Fruit fly (Drosophila melanogaster) whole organism, wandering third instar larva: Measurements from ENCODE around the gene CG7914.

Experiments used
- Dif ChIP-seq: fragments of 200-275, 200-300 bp; sonication (Bioruptor generic); optimal IDR thresholded peaks from 2 replicates; lab custom pipeline; 2018; ENCODE audit warnings: missing biosample characterization, missing genetic modification characterization; ENCODE audit not compliant: partially characterized antibody
- Hr78 ChIP-seq: fragments of >200 bp; optimal IDR thresholded peaks from 2 replicates; lab custom pipeline; 2017; ENCODE audit warnings: missing biosample characterization, missing genetic modification characterization
- Myc ChIP-seq: fragments of >200 bp; optimal IDR thresholded peaks from 2 replicates; lab custom pipeline; 2017
- N ChIP-seq: fragments of >200 bp; optimal IDR thresholded peaks from 2 replicates; lab custom pipeline; 2018; ENCODE audit warnings: missing biosample characterization, missing external identifiers, missing genetic modification characterization
- OdsH ChIP-seq: fragments of 200-800 bp; sonication (Bioruptor generic); optimal IDR thresholded peaks from 2 replicates; lab custom pipeline; 2016; ENCODE audit warnings: missing biosample characterization, mild to moderate bottlenecking, missing genetic modification characterization
- br ChIP-seq: fragments of 200-800 bp; sonication (Bioruptor generic); optimal IDR thresholded peaks from 2 replicates; lab custom pipeline; 2016; ENCODE audit warnings: missing biosample characterization, missing genetic modification characterization
- h ChIP-seq: fragments of 200-800 bp; sonication (Bioruptor generic); optimal IDR thresholded peaks from 3 replicates; lab custom pipeline; 2016; ENCODE audit warnings: missing biosample characterization, mild to moderate bottlenecking, missing genetic modification characterization
- jim ChIP-seq: fragments of 175-275, 200-325 bp; sonication (Bioruptor generic); optimal IDR thresholded peaks from 2 replicates; lab custom pipeline; 2016; ENCODE audit warnings: missing biosample characterization, mild to moderate bottlenecking, missing genetic modification characterization
- tai ChIP-seq: sonication (Bioruptor generic); optimal IDR thresholded peaks from 2 replicates; lab custom pipeline; 2016; ENCODE audit warnings: missing biosample characterization, missing genetic modification characterization
- usp ChIP-seq: fragments of >200 bp; optimal IDR thresholded peaks from 2 replicates; lab custom pipeline; 2017; ENCODE audit warnings: missing biosample characterization, missing genetic modification characterization

DNA sequence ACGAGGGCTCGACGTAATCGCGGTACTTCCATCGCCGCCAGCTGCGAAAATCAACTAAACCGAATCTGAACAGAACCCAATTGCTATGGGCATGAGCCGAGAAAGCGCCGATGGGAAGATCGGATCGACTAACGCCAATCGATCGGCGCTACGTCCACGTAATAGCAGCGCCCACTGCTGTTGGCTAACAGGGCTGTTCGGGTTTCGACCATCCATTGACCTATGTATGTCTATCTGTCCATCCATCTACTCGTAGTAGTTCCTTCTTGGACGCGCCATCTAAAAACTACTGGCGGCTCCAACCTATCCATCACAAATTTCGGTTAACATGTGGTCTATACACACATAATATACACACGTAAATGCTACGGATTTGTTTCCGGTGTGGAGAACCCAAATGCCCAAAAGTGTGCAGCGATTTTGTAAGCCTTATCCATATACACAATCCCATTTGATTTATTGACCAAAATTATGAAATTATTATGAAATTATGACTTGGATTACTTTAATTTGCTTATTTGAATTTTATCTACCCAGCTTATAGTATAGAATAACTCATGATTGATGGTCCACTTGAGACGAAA, 48.6 kb upstream of the CG7914 start, which contains the start of gene CG14196:
- TF ChIP-seq tai (GFP tag; lab: Kevin White, UChicago) (no peak), Myc (no peak), br (GFP tag; lab: Kevin White, UChicago) (no peak), h (GFP tag; lab: Kevin White, UChicago) (no peak), Dif (GFP tag; lab: Kevin White, UChicago) (no peak), jim (GFP tag; lab: Kevin White, UChicago) (no peak), usp (GFP tag; lab: Kevin White, UChicago) (no peak), N (no peak), Hr78 (GFP tag; lab: Kevin White, UChicago) (no peak), OdsH (no peak)
